Worm (Caenorhabditis elegans) whole organism, L3 larva: ENCODE measurements around the gene acy-1.

Experiments used
- R02D3.7 ChIP-seq: fragments of 150-350 bp; optimal IDR thresholded peaks from 2 replicates; lab custom pipeline; 2014; ENCODE audit warnings: missing biosample characterization, missing genetic modification characterization
- ceh-82 ChIP-seq: fragments of 150-350 bp; optimal IDR thresholded peaks from 2 replicates; lab custom pipeline; 2014; ENCODE audit warnings: missing biosample characterization, missing genetic modification characterization
- elt-2 ChIP-seq: sonication (generic microtip); optimal IDR thresholded peaks from 2 replicates; lab custom pipeline; 2016; ENCODE audit warnings: missing genetic modification reagents, mild to moderate bottlenecking, missing genetic modification characterization, missing compliant biosample characterization
- nhr-11 ChIP-seq: fragments of 150-350 bp; optimal IDR thresholded peaks from 2 replicates; lab custom pipeline; 2014; ENCODE audit warnings: missing biosample characterization, missing genetic modification characterization
- nhr-12 ChIP-seq: fragments of 150-350 bp; optimal IDR thresholded peaks from 2 replicates; lab custom pipeline; 2014; ENCODE audit warnings: missing biosample characterization, missing genetic modification characterization
- nhr-25 ChIP-seq: sonication (generic microtip); optimal IDR thresholded peaks from 2 replicates; lab custom pipeline; 2017; ENCODE audit warnings: missing biosample characterization, missing genetic modification characterization
- pha-4 ChIP-seq: fragments of 150-350 bp; optimal IDR thresholded peaks from 2 replicates; lab custom pipeline; 2014; ENCODE audit warnings: missing biosample characterization, missing genetic modification reagents, missing genetic modification characterization
- skn-1 ChIP-seq: fragments of 150-350 bp; optimal IDR thresholded peaks from 2 replicates; lab custom pipeline; 2014; ENCODE audit warnings: missing biosample characterization, missing genetic modification characterization
- snpc-4 ChIP-seq: fragments of 150-350 bp; optimal IDR thresholded peaks from 2 replicates; lab custom pipeline; 2014; ENCODE audit warnings: missing biosample characterization, missing genetic modification characterization
- ztf-11 ChIP-seq: fragments of 150-350 bp; optimal IDR thresholded peaks from 2 replicates; lab custom pipeline; 2014; ENCODE audit warnings: missing biosample characterization, missing genetic modification characterization

- TF ChIP-seq snpc-4 (no peak), pha-4 (tag; lab: Kevin White, UChicago) (no peak), R02D3.7 (no peak), nhr-12 (tag; lab: Kevin White, UChicago) (no peak), ceh-82 (no peak), elt-2 (no peak), nhr-25 (tag; lab: Kevin White, UChicago) (no peak), ztf-11 (tag; lab: Kevin White, UChicago) (no peak), nhr-11 (tag; lab: Kevin White, UChicago) (no peak), skn-1 (tag; lab: Kevin White, UChicago) (no peak)
These were observed 9.5 kb downstream of the acy-1 start, which contains the start of gene F17C8.3 for ce11 chrIII:4731295-4731988.
